In genomic region chr3L:11433151-11433550, dm6 we compare ENCODE assay signal across 4 fruit fly cellular contexts.
TF ChIP-seq lines count a peak whose summit lies in the region.

No protein-coding gene starts in this region.

- no peak for TF ChIP-seq CTCF in whole organism, embryonic (GFP tag; optimal IDR thresholded peaks at IDR 0.05; lab: Kevin White, UChicago)

TF ChIP-seq in whole organism, embryonic, 481 proteins besides CTCF, POLR2A, EP300 and RAD21 (continues in another document):
- TF ChIP-seq E2f1 (GFP tag; IDR thresholded peaks at IDR 0.05; lab: Robert Waterston, UW): peak; percentile 8; the same call in 1 of the 2 replicates
- TF ChIP-seq ara (GFP tag; IDR thresholded peaks at IDR 0.05; lab: Robert Waterston, UW): peak; percentile 45; the same call in 1 of the 2 replicates
- TF ChIP-seq CG7372 (GFP tag; IDR thresholded peaks at IDR 0.05; lab: Robert Waterston, UW): no peak
- no peak for TF ChIP-seq gfzf (GFP tag; optimal IDR thresholded peaks at IDR 0.05; lab: Kevin White, UChicago)
- peak; percentile 18 for TF ChIP-seq CG15696 (tag; optimal IDR thresholded peaks at IDR 0.05; lab: Kevin White, UChicago)
- peak; percentile 7 for TF ChIP-seq Xbp1 (GFP tag; optimal IDR thresholded peaks at IDR 0.05; lab: Kevin White, UChicago)
- no peak for TF ChIP-seq B-H1 (GFP tag; IDR thresholded peaks at IDR 0.05; lab: Robert Waterston, UW)
- TF ChIP-seq CG1603 (tag; optimal IDR thresholded peaks at IDR 0.05; lab: Kevin White, UChicago): peak; percentile 29
- peak; percentile 12 for TF ChIP-seq CG7839 (tag; optimal IDR thresholded peaks at IDR 0.05; lab: Kevin White, UChicago)
- TF ChIP-seq crol (GFP tag; IDR thresholded peaks at IDR 0.05; lab: Robert Waterston, UW): no peak
- TF ChIP-seq fu2 (GFP tag; optimal IDR thresholded peaks at IDR 0.05; lab: Kevin White, UChicago): no peak
- TF ChIP-seq Hr78 (GFP tag; optimal IDR thresholded peaks at IDR 0.05; lab: Kevin White, UChicago): no peak
- peak; percentile 61 for TF ChIP-seq CG10959 (GFP tag; IDR thresholded peaks at IDR 0.05; lab: Robert Waterston, UW)
- TF ChIP-seq bowl (GFP tag; IDR thresholded peaks at IDR 0.05; lab: Robert Waterston, UW): no peak
- no peak for TF ChIP-seq ro (GFP tag; IDR thresholded peaks at IDR 0.05; lab: Robert Waterston, UW)
- TF ChIP-seq Optix (GFP tag; IDR thresholded peaks at IDR 0.05; lab: Robert Waterston, UW): 0 out of 3 replicates have a peak, but pooled peaks have one; percentile 21
- 0 out of 2 replicates have a peak, but pooled peaks have one; percentile 8 for TF ChIP-seq ssp (GFP tag; IDR thresholded peaks at IDR 0.05; lab: Robert Waterston, UW)
- peak; percentile 22 for TF ChIP-seq CG18262 (tag; optimal IDR thresholded peaks at IDR 0.05; lab: Kevin White, UChicago)
- no peak for TF ChIP-seq Sin3A (optimal IDR thresholded peaks at IDR 0.05; lab: Kevin White, UChicago)
- no peak for TF ChIP-seq CG12155 (GFP tag; optimal IDR thresholded peaks at IDR 0.05; lab: Kevin White, UChicago)
- TF ChIP-seq CG11504 (tag; optimal IDR thresholded peaks at IDR 0.05; lab: Kevin White, UChicago): peak; percentile 24
- TF ChIP-seq bsh (GFP tag; optimal IDR thresholded peaks at IDR 0.05; lab: Kevin White, UChicago): peak in 1 of 2 experiments; percentile 8
- no peak for TF ChIP-seq sob (GFP tag; IDR thresholded peaks at IDR 0.05; lab: Robert Waterston, UW)

TF ChIP-seq in whole organism, prepupa, 60 proteins besides CTCF, POLR2A, EP300 and RAD21 (continues in another document):
- TF ChIP-seq fd85E (GFP tag; optimal IDR thresholded peaks at IDR 0.05; lab: Kevin White, UChicago) (no peak), Met (GFP tag; optimal IDR thresholded peaks at IDR 0.05; lab: Kevin White, UChicago) (peak; percentile 3), CG8319 (GFP tag; optimal IDR thresholded peaks at IDR 0.05; lab: Kevin White, UChicago) (peak; percentile 16), cyc (GFP tag; optimal IDR thresholded peaks at IDR 0.05; lab: Kevin White, UChicago) (peak; percentile 42), Gug (GFP tag; IDR thresholded peaks at IDR 0.05; lab: Robert Waterston, UW) (no peak), Hr38 (GFP tag; optimal IDR thresholded peaks at IDR 0.05; lab: Kevin White, UChicago) (no peak), fkh (GFP tag; optimal IDR thresholded peaks at IDR 0.05; lab: Kevin White, UChicago) (no peak), dsx (GFP tag; optimal IDR thresholded peaks at IDR 0.05; lab: Kevin White, UChicago; ENCODE audit: poor library complexity, severe bottlenecking) (peak; percentile 11), CG7368 (GFP tag; optimal IDR thresholded peaks at IDR 0.05; lab: Kevin White, UChicago) (peak; percentile 19), CG3919 (GFP tag; optimal IDR thresholded peaks at IDR 0.05; lab: Kevin White, UChicago) (peak; percentile 49), CG34406 (GFP tag; optimal IDR thresholded peaks at IDR 0.05; lab: Kevin White, UChicago) (no peak), CG3032 (tag; optimal IDR thresholded peaks at IDR 0.05; lab: Kevin White, UChicago) (peak; percentile 36), eg (GFP tag; IDR thresholded peaks at IDR 0.05; lab: Robert Waterston, UW) (0 out of 3 replicates have a peak, but pooled peaks have one; percentile 38), achi (GFP tag; optimal IDR thresholded peaks at IDR 0.05; lab: Kevin White, UChicago) (no peak), Eip75B (GFP tag; optimal IDR thresholded peaks at IDR 0.05; lab: Kevin White, UChicago) (peak; percentile 60), CG8632 (GFP tag; optimal IDR thresholded peaks at IDR 0.05; lab: Kevin White, UChicago) (no peak), spab (GFP tag; optimal IDR thresholded peaks at IDR 0.05; lab: Kevin White, UChicago) (peak; percentile 10), CG16779 (tag; optimal IDR thresholded peaks at IDR 0.05; lab: Kevin White, UChicago) (no peak), topi (GFP tag; optimal IDR thresholded peaks at IDR 0.05; lab: Kevin White, UChicago) (peak; percentile 45), Ets96B (tag; optimal IDR thresholded peaks at IDR 0.05; lab: Kevin White, UChicago) (peak; percentile 13), CG11762 (GFP tag; optimal IDR thresholded peaks at IDR 0.05; lab: Kevin White, UChicago; ENCODE audit: insufficient read depth) (no peak), CG6854 (GFP tag; optimal IDR thresholded peaks at IDR 0.05; lab: Kevin White, UChicago) (no peak), CG6276 (GFP tag; optimal IDR thresholded peaks at IDR 0.05; lab: Kevin White, UChicago) (no peak)

TF ChIP-seq in whole organism, pupa, 21 proteins besides CTCF, POLR2A, EP300 and RAD21:
- TF ChIP-seq CG8159 (tag; optimal IDR thresholded peaks at IDR 0.05; lab: Kevin White, UChicago): peak; percentile 56
- TF ChIP-seq CG17806 (tag; optimal IDR thresholded peaks at IDR 0.05; lab: Kevin White, UChicago): peak; percentile 21
- TF ChIP-seq Ets98B (GFP tag; IDR thresholded peaks at IDR 0.05; lab: Robert Waterston, UW): no peak
- peak; percentile 31 for TF ChIP-seq CG14655 (GFP tag; optimal IDR thresholded peaks at IDR 0.05; lab: Kevin White, UChicago)
- peak; percentile 65 for TF ChIP-seq fd96Ca (GFP tag; IDR thresholded peaks at IDR 0.05; lab: Robert Waterston, UW)
- no peak for TF ChIP-seq CG12605 (GFP tag; IDR thresholded peaks at IDR 0.05; lab: Robert Waterston, UW)
- TF ChIP-seq Snoo (tag; optimal IDR thresholded peaks at IDR 0.05; lab: Kevin White, UChicago): no peak
- TF ChIP-seq CG9948 (tag; optimal IDR thresholded peaks at IDR 0.05; lab: Kevin White, UChicago): peak; percentile 4
- peak; percentile 71 for TF ChIP-seq CG4496 (GFP tag; IDR thresholded peaks at IDR 0.05; lab: Robert Waterston, UW)
- 0 out of 2 replicates have a peak, but pooled peaks have one; percentile 15 for TF ChIP-seq rn (GFP tag; IDR thresholded peaks at IDR 0.05; lab: Robert Waterston, UW)
- TF ChIP-seq gl (tag; optimal IDR thresholded peaks at IDR 0.05; lab: Kevin White, UChicago): no peak
- TF ChIP-seq D1 (tag; optimal IDR thresholded peaks at IDR 0.05; lab: Kevin White, UChicago): no peak
- TF ChIP-seq CG10348 (GFP tag; IDR thresholded peaks at IDR 0.05; lab: Robert Waterston, UW): no peak
- TF ChIP-seq CG8301 (tag; optimal IDR thresholded peaks at IDR 0.05; lab: Kevin White, UChicago): no peak
- TF ChIP-seq CG34367 (tag; optimal IDR thresholded peaks at IDR 0.05; lab: Kevin White, UChicago): no peak
- TF ChIP-seq CG32121 (GFP tag; IDR thresholded peaks at IDR 0.05; lab: Robert Waterston, UW): 0 out of 2 replicates have a peak, but pooled peaks have one; percentile 18
- no peak for TF ChIP-seq Pif1A (GFP tag; optimal IDR thresholded peaks at IDR 0.05; lab: Kevin White, UChicago)
- TF ChIP-seq Pif1B (GFP tag; optimal IDR thresholded peaks at IDR 0.05; lab: Kevin White, UChicago): no peak
- no peak for TF ChIP-seq CG13204 (GFP tag; optimal IDR thresholded peaks at IDR 0.05; lab: Kevin White, UChicago)
- TF ChIP-seq EcR (GFP tag; optimal IDR thresholded peaks at IDR 0.05; lab: Kevin White, UChicago): no peak
- peak; percentile 6 for TF ChIP-seq CG15710 (tag; optimal IDR thresholded peaks at IDR 0.05; lab: Kevin White, UChicago)

TF ChIP-seq in whole organism, wandering third instar larva, 38 proteins besides CTCF, POLR2A, EP300 and RAD21:
- TF ChIP-seq foxo (GFP tag; optimal IDR thresholded peaks at IDR 0.05; lab: Kevin White, UChicago): peak in 1 of 2 experiments; percentile 41
- TF ChIP-seq br (GFP tag; optimal IDR thresholded peaks at IDR 0.05; lab: Kevin White, UChicago): peak; percentile 11
- peak; percentile 34 for TF ChIP-seq fru (GFP tag; optimal IDR thresholded peaks at IDR 0.05; lab: Kevin White, UChicago)
- TF ChIP-seq Dif (GFP tag; optimal IDR thresholded peaks at IDR 0.05; lab: Kevin White, UChicago; ENCODE audit: partially characterized antibody): no peak
- TF ChIP-seq Sp1 (GFP tag; optimal IDR thresholded peaks at IDR 0.05; lab: Kevin White, UChicago): no peak
- peak; percentile 36 for TF ChIP-seq HLH106 (tag; optimal IDR thresholded peaks at IDR 0.05; lab: Kevin White, UChicago)
TF ChIP-seq in whole organism, wandering third instar larva: peak in this region for 4.

Comparison
In these comparisons a context has a peak if more than half of its experiments do, and no peak if none do; other contexts are left out.
1. Of the 7 proteins assayed by ChIP-seq in both whole organism, embryonic and whole organism, prepupa: peak only in whole organism, embryonic: Blimp-1; only in whole organism, prepupa: Hr39; in both: none; in neither: 5.